Fruit fly (Drosophila melanogaster) whole organism, prepupa: ENCODE results near the gene CG9395.

Experiments
- CG3032 ChIP-seq: fragments of 200-800 bp; optimal IDR thresholded peaks from 2 replicates; lab custom pipeline; 2019; ENCODE audit warnings: missing biosample characterization, mild to moderate bottlenecking, missing genetic modification characterization, moderate library complexity
- CG6792 ChIP-seq: fragments of 200-800 bp; sonication (Bioruptor generic); optimal IDR thresholded peaks from 3 replicates; lab custom pipeline; 2016; ENCODE audit warnings: missing biosample characterization, missing genetic modification characterization
- CG7368 ChIP-seq: fragments of 200-800 bp; sonication (Bioruptor generic); optimal IDR thresholded peaks from 3 replicates; lab custom pipeline; 2016; ENCODE audit warnings: missing biosample characterization, missing genetic modification characterization

- TF ChIP-seq CG3032 (tag; lab: Kevin White, UChicago) (peak; percentile 3), CG6792 (GFP tag; lab: Kevin White, UChicago) (no peak), CG7368 (no peak)
Observed at dm6 chr2L:13367378-13367777, 12.5 kb upstream of the CG9395 start, which contains the start of gene Tap42.
